Fruit fly (Drosophila melanogaster) whole organism, embryonic: ENCODE measurements around the gene Trxr2.

Source experiments
- Blimp-1 ChIP-seq: fragments of 200-800 bp; sonication (Bioruptor generic); optimal IDR thresholded peaks from 3 replicates; lab custom pipeline; 2018; ENCODE audit warnings: missing biosample characterization, missing genetic modification characterization, mild to moderate bottlenecking, moderate library complexity, missing genetic modification reagents
- CG13624 ChIP-seq: fragments of 200-800 bp; sonication (Bioruptor generic); optimal IDR thresholded peaks from 2 replicates; lab custom pipeline; 2016; ENCODE audit warnings: missing biosample characterization, missing genetic modification characterization
- CG16863 ChIP-seq: fragments of 200-800 bp; sonication (Bioruptor generic); optimal IDR thresholded peaks from 3 replicates; lab custom pipeline; 2016; ENCODE audit warnings: missing biosample characterization, missing genetic modification characterization
- CG18476 ChIP-seq: fragments of 200-800 bp; sonication (Bioruptor generic); optimal IDR thresholded peaks from 2 replicates; lab custom pipeline; 2016; ENCODE audit warnings: missing biosample characterization, mild to moderate bottlenecking, missing genetic modification characterization
- CG3281 ChIP-seq: fragments of 200-800 bp; sonication (Bioruptor generic); optimal IDR thresholded peaks from 3 replicates; lab custom pipeline; 2017; ENCODE audit warnings: missing biosample characterization, mild to moderate bottlenecking, missing genetic modification characterization
- Sox102F ChIP-seq: fragments of 200-800 bp; sonication (Bioruptor generic); optimal IDR thresholded peaks from 2 replicates; lab custom pipeline; 2018; ENCODE audit warnings: missing biosample characterization, mild to moderate bottlenecking, missing genetic modification characterization, moderate library complexity
- corto ChIP-seq: fragments of 200-800 bp; sonication (Bioruptor generic); optimal IDR thresholded peaks from 2 replicates; lab custom pipeline; 2016; ENCODE audit warnings: missing biosample characterization, mild to moderate bottlenecking, missing genetic modification characterization, moderate library complexity
- nau ChIP-seq: fragments of 200-800 bp; sonication (Bioruptor generic); optimal IDR thresholded peaks from 3 replicates; lab custom pipeline; 2017; ENCODE audit warnings: missing biosample characterization, mild to moderate bottlenecking, missing genetic modification characterization, missing genetic modification reagents
- phol ChIP-seq: fragments of 200-800 bp; sonication (Bioruptor generic); optimal IDR thresholded peaks from 3 replicates; lab custom pipeline; 2018; ENCODE audit warnings: missing biosample characterization, mild to moderate bottlenecking, missing genetic modification characterization, moderate library complexity
- sima ChIP-seq: fragments of 200-800 bp; sonication (Bioruptor generic); optimal IDR thresholded peaks from 2 replicates; lab custom pipeline; 2016; ENCODE audit warnings: missing biosample characterization, missing genetic modification characterization
- tin ChIP-seq: fragments of 200-800 bp; sonication (Bioruptor generic); optimal IDR thresholded peaks from 3 replicates; lab custom pipeline; 2016; ENCODE audit warnings: missing biosample characterization, missing genetic modification characterization

DNA sequence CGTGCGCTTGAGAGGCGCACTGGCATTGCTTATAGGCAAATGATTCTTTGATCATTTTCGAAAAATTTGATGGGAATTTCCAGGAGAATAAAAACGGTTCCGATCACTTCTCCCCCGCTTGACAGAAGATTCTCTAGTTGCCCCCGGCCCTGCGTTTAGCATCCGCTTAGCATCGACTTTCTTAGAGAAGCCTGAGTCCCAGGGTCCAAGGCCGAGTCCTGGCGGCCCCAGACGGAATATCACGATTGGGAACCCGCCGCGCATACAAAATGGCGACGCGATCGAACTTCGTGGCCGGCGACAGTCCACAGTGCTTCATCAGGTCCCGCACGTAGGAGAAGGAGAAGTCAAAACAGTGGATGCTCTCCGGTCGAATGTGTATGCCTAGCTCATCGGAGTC, 46.3 kb upstream of the Trxr2 start, which contains the start of gene CG43331:
- TF ChIP-seq nau (GFP tag; lab: Kevin White, UChicago) (no peak), Blimp-1 (no peak), CG16863 (GFP tag; lab: Kevin White, UChicago) (no peak), tin (GFP tag; lab: Kevin White, UChicago) (no peak), CG18476 (GFP tag; lab: Kevin White, UChicago) (no peak), phol (no peak), Sox102F (no peak), corto (GFP tag; lab: Kevin White, UChicago) (no peak), sima (GFP tag; lab: Kevin White, UChicago) (no peak), CG13624 (GFP tag; lab: Kevin White, UChicago) (no peak), CG3281 (GFP tag; lab: Kevin White, UChicago) (no peak)
